Worm (Caenorhabditis elegans) whole organism, mixed stage, embryonic: ENCODE results near the gene nra-1.

ENCODE experiments used
- blmp-1 ChIP-seq: fragments of 150-350 bp; optimal IDR thresholded peaks from 2 replicates; lab custom pipeline; 2014; ENCODE audit warnings: missing biosample characterization, missing genetic modification characterization
- ceh-39 ChIP-seq: fragments of 150-350 bp; optimal IDR thresholded peaks from 2 replicates; lab custom pipeline; 2014; ENCODE audit warnings: missing biosample characterization, missing genetic modification characterization
- ceh-43 ChIP-seq: fragments of 200-800 bp; sonication (Bioruptor generic); optimal IDR thresholded peaks from 2 replicates; lab custom pipeline; 2018; ENCODE audit warnings: mild to moderate bottlenecking, missing genetic modification characterization, moderate library complexity, missing compliant biosample characterization
- ces-1 ChIP-seq: fragments of 150-350 bp; optimal IDR thresholded peaks from 2 replicates; lab custom pipeline; 2014; ENCODE audit warnings: missing biosample characterization, missing genetic modification reagents, missing genetic modification characterization
- cnd-1 ChIP-seq: fragments of 200-800 bp; sonication (Bioruptor generic); optimal IDR thresholded peaks from 2 replicates; lab custom pipeline; 2018; ENCODE audit warnings: mild to moderate bottlenecking, missing genetic modification characterization, missing compliant biosample characterization
- elt-1 ChIP-seq: sonication (generic microtip); optimal IDR thresholded peaks from 2 replicates; lab custom pipeline; 2017; ENCODE audit warnings: missing genetic modification characterization, mild to moderate bottlenecking, missing compliant biosample characterization, antibody characterized with exemption, moderate library complexity, borderline replicate concordance; ENCODE audit not compliant: insufficient read depth
- elt-3 ChIP-seq: fragments of 150-350 bp; optimal IDR thresholded peaks from 2 replicates; lab custom pipeline; 2014; ENCODE audit warnings: missing biosample characterization, missing genetic modification characterization
- flh-1 ChIP-seq: fragments of 200-800 bp; sonication (Bioruptor generic); optimal IDR thresholded peaks from 2 replicates; lab custom pipeline; 2018; ENCODE audit warnings: mild to moderate bottlenecking, missing genetic modification characterization, moderate library complexity, missing compliant biosample characterization
- hlh-1 ChIP-seq: fragments of 150-350 bp; optimal IDR thresholded peaks from 2 replicates; lab custom pipeline; 2014; ENCODE audit warnings: missing biosample characterization, missing genetic modification reagents, missing genetic modification characterization
- lin-13 ChIP-seq: fragments of 150-350 bp; optimal IDR thresholded peaks from 2 replicates; lab custom pipeline; 2014; ENCODE audit warnings: missing biosample characterization, missing genetic modification characterization
- lsy-2 ChIP-seq: fragments of 150-350 bp; optimal IDR thresholded peaks from 2 replicates; lab custom pipeline; 2014; ENCODE audit warnings: missing biosample characterization, missing genetic modification characterization
- mab-5 ChIP-seq: fragments of 150-350 bp; optimal IDR thresholded peaks from 2 replicates; lab custom pipeline; 2014; ENCODE audit warnings: missing biosample characterization, missing genetic modification characterization
- mep-1 ChIP-seq: fragments of 150-350 bp; optimal IDR thresholded peaks from 2 replicates; lab custom pipeline; 2017; ENCODE audit warnings: missing biosample characterization, missing genetic modification reagents, missing genetic modification characterization, inconsistent platforms
- mls-2 ChIP-seq: sonication (generic microtip); optimal IDR thresholded peaks from 2 replicates; lab custom pipeline; 2016; ENCODE audit warnings: mild to moderate bottlenecking, missing genetic modification characterization, moderate library complexity, missing compliant biosample characterization
- nhr-12 ChIP-seq: fragments of 150-350 bp; optimal IDR thresholded peaks from 2 replicates; lab custom pipeline; 2014; ENCODE audit warnings: missing biosample characterization, missing genetic modification characterization
- nhr-2 ChIP-seq: fragments of 150-350 bp; optimal IDR thresholded peaks from 2 replicates; lab custom pipeline; 2014; ENCODE audit warnings: missing biosample characterization, missing genetic modification characterization
- nhr-237 ChIP-seq: fragments of 150-350 bp; optimal IDR thresholded peaks from 2 replicates; lab custom pipeline; 2014; ENCODE audit warnings: missing biosample characterization, missing genetic modification characterization
- nhr-28 ChIP-seq: fragments of 150-350 bp; optimal IDR thresholded peaks from 2 replicates; lab custom pipeline; 2014; ENCODE audit warnings: missing biosample characterization, missing genetic modification characterization
- nhr-76 ChIP-seq: sonication (generic microtip); optimal IDR thresholded peaks from 2 replicates; lab custom pipeline; 2017; ENCODE audit warnings: missing biosample characterization, missing genetic modification characterization
- pha-4 ChIP-seq: fragments of 150-350 bp; optimal IDR thresholded peaks from 2 replicates; lab custom pipeline; 2018; ENCODE audit warnings: missing biosample characterization, missing genetic modification reagents, missing genetic modification characterization
- sem-2 ChIP-seq: fragments of 200-800 bp; sonication (Bioruptor generic); optimal IDR thresholded peaks from 2 replicates; lab custom pipeline; 2018; ENCODE audit warnings: mild to moderate bottlenecking, missing genetic modification characterization, missing compliant biosample characterization
- snpc-4 ChIP-seq: fragments of 150-350 bp; optimal IDR thresholded peaks from 2 replicates; lab custom pipeline; 2014; ENCODE audit warnings: missing biosample characterization, missing genetic modification characterization
- sptf-1 ChIP-seq: sonication (generic microtip); optimal IDR thresholded peaks from 2 replicates; lab custom pipeline; 2017; ENCODE audit warnings: mild to moderate bottlenecking, missing genetic modification characterization, moderate library complexity, missing compliant biosample characterization
- tbx-8 ChIP-seq: fragments of 200-800 bp; sonication (Bioruptor generic); optimal IDR thresholded peaks from 2 replicates; lab custom pipeline; 2018; ENCODE audit warnings: mild to moderate bottlenecking, missing genetic modification characterization, moderate library complexity, missing compliant biosample characterization
- unc-120 ChIP-seq: sonication (generic microtip); optimal IDR thresholded peaks from 2 replicates; lab custom pipeline; 2017; ENCODE audit warnings: missing genetic modification characterization, missing compliant biosample characterization; ENCODE audit not compliant: poor library complexity, severe bottlenecking
- unc-39 ChIP-seq: fragments of 150-350 bp; optimal IDR thresholded peaks from 2 replicates; lab custom pipeline; 2014; ENCODE audit warnings: missing biosample characterization, missing genetic modification characterization
- unc-62 ChIP-seq: fragments of 150-350 bp; optimal IDR thresholded peaks from 2 replicates; lab custom pipeline; 2014; ENCODE audit warnings: missing biosample characterization, missing genetic modification reagents, missing genetic modification characterization
- zip-8 ChIP-seq: fragments of 150-350 bp; optimal IDR thresholded peaks from 2 replicates; lab custom pipeline; 2014; ENCODE audit warnings: missing biosample characterization, missing genetic modification characterization

The nra-1 gene

ce11 chrIV:17278363-17278762 is 5.6 kb downstream of the nra-1 start (continued):
- TF ChIP-seq nhr-28 (no peak), elt-1 (tag; lab: Kevin White, UChicago) (peak; percentile 7), unc-62 (peak; percentile 91), mab-5 (peak; percentile 68), ces-1 (GFP tag; lab: Kevin White, UChicago) (peak; percentile 95), flh-1 (peak; percentile 45), snpc-4 (no peak), lsy-2 (tag; lab: Kevin White, UChicago) (peak; percentile 89), sptf-1 (tag; lab: Kevin White, UChicago) (peak; percentile 93)

- peak; percentile 75 for TF ChIP-seq cnd-1 (tag; lab: Kevin White, UChicago)
- TF ChIP-seq sem-2: no peak
Measured at ce11 chrIV:17277459-17278173, 6.4 kb downstream of the nra-1 start.

DNA sequence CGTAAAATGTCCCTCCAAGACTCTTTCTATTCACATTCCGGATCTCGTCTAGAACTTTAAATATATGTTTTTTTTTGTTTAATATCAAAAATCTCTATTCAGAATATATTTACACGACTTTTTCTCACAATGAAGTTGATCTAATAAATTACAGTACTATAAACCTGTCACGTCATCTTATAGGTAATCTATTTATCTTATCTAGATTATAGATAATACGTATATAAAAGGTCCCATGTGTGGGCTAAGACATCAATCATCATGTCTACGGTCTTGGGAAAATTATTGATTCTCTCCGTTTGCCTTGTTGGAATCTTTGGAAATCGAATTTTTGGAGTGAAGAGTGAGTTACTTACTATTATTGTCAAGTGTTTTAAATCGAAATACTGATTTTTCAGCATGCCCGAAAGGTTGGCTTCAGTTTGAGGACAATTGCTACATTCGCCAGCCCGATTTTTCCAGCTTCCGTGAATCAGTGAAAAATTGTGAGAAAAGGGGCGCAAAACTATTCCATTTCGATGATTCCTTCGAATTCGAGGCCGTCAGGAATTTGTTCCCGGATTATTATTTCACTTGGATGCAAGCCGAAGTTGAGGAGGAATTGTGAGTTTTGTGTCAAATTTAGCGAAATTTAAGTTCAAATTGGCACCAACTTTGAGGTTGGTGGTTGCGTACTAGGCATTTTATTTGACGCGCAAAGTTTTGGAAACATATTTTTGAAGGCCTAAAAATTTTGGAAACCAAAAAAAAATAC is 7.1 kb downstream of the nra-1 start, which contains the start of gene clec-196:
Gene clec-196, plus strand, starts transcription at position 252 of the 754 bp plus-strand sequence.
- TF ChIP-seq elt-1 (tag; lab: Kevin White, UChicago): peak; percentile 92
- no peak for TF ChIP-seq mab-5
- TF ChIP-seq nhr-12 (tag; lab: Kevin White, UChicago): no peak
- peak; percentile 81 for TF ChIP-seq unc-62
- TF ChIP-seq blmp-1 (tag; lab: Kevin White, UChicago): no peak
- TF ChIP-seq ceh-39: peak; percentile 3
- TF ChIP-seq nhr-2 (tag; lab: Kevin White, UChicago): peak; percentile 51
- TF ChIP-seq lin-13 (tag; lab: Kevin White, UChicago): no peak

DNA sequence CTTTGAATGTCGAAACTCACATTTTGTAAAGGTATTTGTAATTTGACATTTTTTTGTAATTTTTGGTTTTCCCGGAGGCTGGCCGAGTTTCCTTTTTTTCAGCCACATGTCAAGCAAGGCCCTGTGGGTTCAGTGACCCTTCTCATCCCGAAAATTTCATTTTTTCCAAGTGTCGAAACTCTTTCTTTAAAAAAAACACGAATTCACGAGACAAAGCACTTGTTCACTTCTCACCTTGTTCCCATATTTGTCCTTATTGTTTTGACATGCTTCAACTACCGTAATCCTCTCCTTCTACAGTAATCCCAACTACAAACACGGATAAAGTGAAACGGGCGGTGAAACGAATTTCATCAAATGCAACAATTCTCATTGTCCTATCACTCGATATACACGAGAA is 8.7 kb downstream of the nra-1 start, which contains the start of gene lhfp-4:
Gene lhfp-4, plus strand, starts transcription at position 301 of the 400 bp plus-strand sequence.
- TF ChIP-seq nhr-2 (tag; lab: Kevin White, UChicago) (no peak), nhr-28 (no peak), cnd-1 (tag; lab: Kevin White, UChicago) (no peak), nhr-12 (tag; lab: Kevin White, UChicago) (no peak), elt-3 (no peak), nhr-76 (tag; lab: Kevin White, UChicago) (no peak), snpc-4 (no peak), zip-8 (tag; lab: Kevin White, UChicago) (no peak), elt-1 (tag; lab: Kevin White, UChicago) (no peak), pha-4 (tag; lab: Kevin White, UChicago) (no peak), mls-2 (tag; lab: Kevin White, UChicago) (no peak), unc-62 (no peak), unc-39 (no peak)

- TF ChIP-seq ces-1 (GFP tag; lab: Kevin White, UChicago) (no peak), ceh-43 (GFP tag; lab: Kevin White, UChicago) (no peak), snpc-4 (no peak), mab-5 (no peak), unc-120 (tag; lab: Kevin White, UChicago) (no peak), blmp-1 (tag; lab: Kevin White, UChicago) (no peak), cnd-1 (tag; lab: Kevin White, UChicago) (no peak), ceh-39 (no peak), lin-13 (tag; lab: Kevin White, UChicago) (no peak), unc-39 (no peak), nhr-237 (tag; lab: Kevin White, UChicago) (no peak), sem-2 (no peak), elt-1 (tag; lab: Kevin White, UChicago) (no peak), unc-62 (no peak), nhr-28 (no peak), zip-8 (tag; lab: Kevin White, UChicago) (no peak), hlh-1 (tag; lab: Kevin White, UChicago) (no peak), tbx-8 (GFP tag; lab: Kevin White, UChicago) (no peak), mep-1 (tag; lab: Kevin White, UChicago) (no peak)
- TF ChIP-seq, all 35 proteins: peak for 0
Measured at ce11 chrIV:17273602-17274110, 10.3 kb downstream of the nra-1 start, which contains the start of gene gln-5. TSS of gene gln-5 (minus strand) at chrIV:17273652.
